Worm (Caenorhabditis elegans) whole organism, L4/young adult: ENCODE data around the gene ant-1.3.

Experiments
- W03F9.2 ChIP-seq: fragments of 150-350 bp; optimal IDR thresholded peaks from 2 replicates; lab custom pipeline; 2014; ENCODE audit warnings: missing biosample characterization, missing genetic modification characterization
- dao-5 ChIP-seq: sonication (generic microtip); optimal IDR thresholded peaks from 2 replicates; lab custom pipeline; 2016; ENCODE audit warnings: missing genotype, missing genetic modification characterization, moderate library complexity, missing compliant biosample characterization
- him-1 ChIP-seq: sonication (generic microtip); optimal IDR thresholded peaks from 2 replicates; lab custom pipeline; 2016; ENCODE audit warnings: missing genotype, missing genetic modification reagents, missing genetic modification characterization, missing compliant biosample characterization

DNA sequence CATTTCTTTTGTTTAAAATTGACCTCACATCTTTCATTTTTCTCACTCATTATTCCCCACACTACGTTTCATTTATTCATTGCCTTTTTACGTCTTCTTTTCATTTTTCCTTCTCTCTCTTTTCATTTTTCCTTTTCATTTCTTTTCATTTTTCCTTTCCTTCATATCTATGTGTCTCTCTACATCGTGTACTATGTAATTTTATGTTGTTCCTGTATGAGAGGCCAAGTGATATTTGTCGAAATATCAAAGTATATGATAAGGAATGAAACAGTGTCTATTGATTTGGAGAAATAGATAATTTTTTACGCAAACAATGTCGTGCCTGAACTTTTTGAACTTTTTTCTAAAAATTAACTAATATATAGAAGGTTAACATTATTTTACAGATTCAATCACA is 7.4 kb upstream of the ant-1.3 start:
- TF ChIP-seq W03F9.2 (tag; lab: Kevin White, UChicago) (no peak), him-1 (no peak), dao-5 (no peak)
